Worm (Caenorhabditis elegans): Measurements from ENCODE around the gene mrps-18.C.

The mrps-18.C gene

ce11 chrII:6734674-6735073, 1.3 kb upstream of the mrps-18.C start, which contains the start of gene T14B4.3 (continued):
- TF ChIP-seq nhr-77 (tag; optimal IDR thresholded peaks at IDR 0.05) (peak; percentile 77), hlh-30 (tag; optimal IDR thresholded peaks at IDR 0.05; ENCODE audit: insufficient read depth) (peak; percentile 30), unc-130 (GFP tag; optimal IDR thresholded peaks at IDR 0.05) (peak; percentile 76), snpc-1.2 (GFP tag; IDR thresholded peaks at IDR 0.05) (no peak), T20F7.1 (GFP tag; optimal IDR thresholded peaks at IDR 0.05) (peak; percentile 74), lin-15B (tag; optimal IDR thresholded peaks at IDR 0.05) (no peak), hif-1 (tag; optimal IDR thresholded peaks at IDR 0.05) (peak in 1 of 2 experiments; percentile 77), lin-38 (GFP tag; IDR thresholded peaks at IDR 0.05) (peak; percentile 97), rbr-2 (tag; optimal IDR thresholded peaks at IDR 0.05) (peak; percentile 51), nhr-28 (tag; optimal IDR thresholded peaks at IDR 0.05) (peak; percentile 59), set-16 (GFP tag; IDR thresholded peaks at IDR 0.05) (no peak), dve-1 (tag; optimal IDR thresholded peaks at IDR 0.05; ENCODE audit: insufficient read depth) (peak; percentile 61), lin-1 (GFP tag; IDR thresholded peaks at IDR 0.05) (no peak), zip-11 (GFP tag; IDR thresholded peaks at IDR 0.05) (no peak), dpl-1 (GFP tag; optimal IDR thresholded peaks at IDR 0.05) (peak; percentile 61), mep-1 (tag; optimal IDR thresholded peaks at IDR 0.05) (peak; percentile 73), hmg-1.1 (GFP tag; IDR thresholded peaks at IDR 0.05) (peak; percentile 26; the same call in 1 of the 2 replicates), nhr-41 (GFP tag; IDR thresholded peaks at IDR 0.05) (no peak)

ce11 chrII:6736604-6737003, 601 bp downstream of the mrps-18.C start, which contains the start of gene T14B4.1:
T14B4.1 (plus strand) TSS chrII:6736904.
- TF ChIP-seq daf-16 (GFP tag; optimal IDR thresholded peaks at IDR 0.05) (no peak), daf-16 (tag; optimal IDR thresholded peaks at IDR 0.05) (no peak), lin-1 (GFP tag; IDR thresholded peaks at IDR 0.05) (no peak), nhr-111 (GFP tag; optimal IDR thresholded peaks at IDR 0.05) (no peak), F37D6.2 (tag; optimal IDR thresholded peaks at IDR 0.05) (no peak), cey-2 (tag; optimal IDR thresholded peaks at IDR 0.05; ENCODE audit: borderline replicate concordance, insufficient read depth) (no peak), zfp-2 (tag; optimal IDR thresholded peaks at IDR 0.05) (no peak), skn-1 (tag; optimal IDR thresholded peaks at IDR 0.05) (no peak), snpc-4 (tag; optimal IDR thresholded peaks at IDR 0.05) (no peak), aly-2 (tag; optimal IDR thresholded peaks at IDR 0.05) (no peak), mep-1 (tag; optimal IDR thresholded peaks at IDR 0.05) (no peak), set-16 (GFP tag; IDR thresholded peaks at IDR 0.05) (no peak)

DNA sequence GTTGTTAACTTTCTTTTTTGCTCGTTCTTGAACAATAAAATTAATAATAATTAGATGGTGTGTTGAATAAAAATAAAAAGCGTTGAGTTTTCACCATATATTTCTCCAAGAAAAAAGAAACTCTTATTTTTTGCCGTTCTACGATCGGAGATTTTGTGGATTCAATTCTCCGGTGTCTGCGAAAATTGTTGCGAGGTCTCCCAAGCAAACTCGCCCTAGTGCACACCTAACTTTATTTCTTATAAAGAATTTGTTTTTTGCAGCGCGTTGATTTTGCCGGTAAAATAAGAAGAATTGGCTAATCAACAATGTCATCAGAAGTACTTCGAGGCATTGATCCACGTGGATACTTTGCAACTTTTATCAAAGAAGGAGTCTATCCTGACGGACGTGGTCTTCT, 5.4 kb downstream of the mrps-18.C start, which contains the start of gene exos-8:
Gene exos-8, plus strand, starts transcription at position 264 of the 400 bp plus-strand sequence.
- TF ChIP-seq zag-1 (tag; optimal IDR thresholded peaks at IDR 0.05) (no peak), nhr-111 (GFP tag; optimal IDR thresholded peaks at IDR 0.05) (no peak), egl-27 (tag; optimal IDR thresholded peaks at IDR 0.05) (no peak), mep-1 (tag; optimal IDR thresholded peaks at IDR 0.05) (no peak), cey-2 (tag; optimal IDR thresholded peaks at IDR 0.05; ENCODE audit: borderline replicate concordance, insufficient read depth) (no peak), pha-4 (GFP tag; IDR thresholded peaks at IDR 0.05) (no peak), pha-4 (tag; optimal IDR thresholded peaks at IDR 0.05) (no peak), nhr-48 (tag; optimal IDR thresholded peaks at IDR 0.05) (no peak), ceh-20 (GFP tag; IDR thresholded peaks at IDR 0.05) (no peak), ZK337.2 (GFP tag; IDR thresholded peaks at IDR 0.05) (peak; percentile 65; the same call in 1 of the 2 replicates), snpc-1.2 (GFP tag; IDR thresholded peaks at IDR 0.05) (no peak), daf-12 (tag; optimal IDR thresholded peaks at IDR 0.05) (no peak), duxl-1 (tag; optimal IDR thresholded peaks at IDR 0.05; ENCODE audit: poor library complexity) (no peak), rbr-2 (tag; optimal IDR thresholded peaks at IDR 0.05) (peak; percentile 65), F37D6.2 (tag; optimal IDR thresholded peaks at IDR 0.05) (no peak), mdl-1 (tag; optimal IDR thresholded peaks at IDR 0.05) (no peak), dve-1 (tag; optimal IDR thresholded peaks at IDR 0.05; ENCODE audit: insufficient read depth) (no peak), arid-1 (GFP tag; conservative IDR thresholded peaks at IDR 0.05) (no peak), dmd-9 (GFP tag; IDR thresholded peaks at IDR 0.05) (peak; percentile 51; the same call in 1 of the 2 replicates), zip-11 (GFP tag; IDR thresholded peaks at IDR 0.05) (no peak), daf-16 (GFP tag; optimal IDR thresholded peaks at IDR 0.05) (no peak), daf-16 (tag; optimal IDR thresholded peaks at IDR 0.05) (no peak), nhr-28 (tag; optimal IDR thresholded peaks at IDR 0.05) (peak; percentile 66), sdz-12 (GFP tag; optimal IDR thresholded peaks at IDR 0.05) (no peak), D1046.2 (GFP tag; IDR thresholded peaks at IDR 0.05) (no peak), php-3 (GFP tag; IDR thresholded peaks at IDR 0.05) (no peak), lin-29 (GFP tag; IDR thresholded peaks at IDR 0.05) (no peak), nhr-102 (tag; optimal IDR thresholded peaks at IDR 0.05) (no peak), madf-5 (GFP tag; IDR thresholded peaks at IDR 0.05) (no peak), Y48G9A.11 (GFP tag; IDR thresholded peaks at IDR 0.05) (no peak), unc-130 (GFP tag; optimal IDR thresholded peaks at IDR 0.05) (peak; percentile 95)

Measured in whole organism, L4 larva.